Fruit fly (Drosophila melanogaster) whole organism, embryonic: ENCODE measurements around the gene CG18749.

Source experiments
- Abd-B ChIP-seq: fragments of 200-800 bp; sonication (Bioruptor generic); optimal IDR thresholded peaks from 2 replicates; lab custom pipeline; 2018; ENCODE audit warnings: missing biosample characterization, mild to moderate bottlenecking, missing genetic modification characterization, moderate library complexity
- Atf6 ChIP-seq: fragments of 200-800 bp; sonication (Bioruptor generic); IDR thresholded peaks from 2 replicates; pipeline ENCODE4 v1.3.6; 2022; ENCODE audit warnings: missing biosample characterization, missing genetic modification characterization
- BEAF-32 ChIP-seq: fragments of 200-800 bp; sonication (Bioruptor generic); optimal IDR thresholded peaks from 3 replicates; lab custom pipeline; 2017; ENCODE audit warnings: missing biosample characterization, missing genetic modification characterization, mild to moderate bottlenecking, moderate library complexity, missing genetic modification reagents
- Bgb ChIP-seq: fragments of 200-800 bp; sonication (Bioruptor generic); IDR thresholded peaks from 2 replicates; pipeline ENCODE4 v1.3.6; 2022; ENCODE audit warnings: missing biosample characterization, missing genetic modification characterization; ENCODE audit not compliant: partially characterized antibody
- CG10147 ChIP-seq: fragments of 200-800 bp; sonication (Bioruptor generic); optimal IDR thresholded peaks from 2 replicates; lab custom pipeline; 2019; ENCODE audit warnings: missing biosample characterization, mild to moderate bottlenecking, missing genetic modification characterization, moderate library complexity
- CG10321 ChIP-seq: fragments of 200-800 bp; sonication (Bioruptor generic); IDR thresholded peaks from 2 replicates; pipeline ENCODE4 v1.3.6; 2022; ENCODE audit warnings: missing biosample characterization, missing genetic modification characterization
- CG12659 ChIP-seq: fragments of 200-800 bp; sonication (Bioruptor generic); optimal IDR thresholded peaks from 3 replicates; lab custom pipeline; 2017; ENCODE audit warnings: mild to moderate bottlenecking, missing biosample characterization, missing genetic modification reagents, missing genetic modification characterization
- CG13287 ChIP-seq: fragments of 200-800 bp; sonication (Bioruptor generic); IDR thresholded peaks from 2 replicates; pipeline ENCODE4 v1.3.6; 2022; ENCODE audit warnings: missing biosample characterization, missing genetic modification characterization; ENCODE audit not compliant: partially characterized antibody
- CG13624 ChIP-seq: fragments of 200-800 bp; sonication (Bioruptor generic); optimal IDR thresholded peaks from 2 replicates; lab custom pipeline; 2016; ENCODE audit warnings: missing biosample characterization, missing genetic modification characterization
- CG13894 ChIP-seq: fragments of 200-800 bp; sonication (Bioruptor generic); optimal IDR thresholded peaks from 3 replicates; lab custom pipeline; 2018; ENCODE audit warnings: missing biosample characterization, mild to moderate bottlenecking, missing genetic modification characterization, moderate library complexity
- CG15514 ChIP-seq: fragments of 200-800 bp; sonication (Bioruptor generic); optimal IDR thresholded peaks from 3 replicates; lab custom pipeline; 2017; ENCODE audit warnings: missing biosample characterization, missing genetic modification characterization, mild to moderate bottlenecking, moderate library complexity, missing genetic modification reagents
- CG1602 ChIP-seq: fragments of 200-800 bp; sonication (Bioruptor generic); optimal IDR thresholded peaks from 3 replicates; lab custom pipeline; 2016; ENCODE audit warnings: missing biosample characterization, missing genetic modification characterization
- CG16813 ChIP-seq: fragments of 200-800 bp; sonication (Bioruptor generic); IDR thresholded peaks from 3 replicates; pipeline ENCODE4 v1.3.6; 2022; ENCODE audit warnings: missing biosample characterization, missing genetic modification characterization; ENCODE audit not compliant: partially characterized antibody
- CG18011 ChIP-seq: fragments of 200-800 bp; sonication (Bioruptor generic); optimal IDR thresholded peaks from 2 replicates; lab custom pipeline; 2017; ENCODE audit warnings: missing biosample characterization, missing genetic modification characterization, mild to moderate bottlenecking, moderate library complexity, missing genotype
- CG2202 ChIP-seq: fragments of 200-800 bp; sonication (Bioruptor generic); optimal IDR thresholded peaks from 2 replicates; lab custom pipeline; 2018; ENCODE audit warnings: missing biosample characterization, mild to moderate bottlenecking, missing genetic modification characterization
- CG31441 ChIP-seq: fragments of 200-800 bp; sonication (Bioruptor generic); IDR thresholded peaks from 2 replicates; pipeline ENCODE4 v1.3.6; 2022; ENCODE audit warnings: missing biosample characterization, missing genetic modification characterization
- CG4617 ChIP-seq: fragments of 200-800 bp; sonication (Bioruptor generic); optimal IDR thresholded peaks from 3 replicates; lab custom pipeline; 2016; ENCODE audit warnings: missing biosample characterization, missing genetic modification characterization, borderline replicate concordance
- CG6689 ChIP-seq: fragments of 200-800 bp; sonication (Bioruptor generic); IDR thresholded peaks from 2 replicates; pipeline ENCODE4 v1.3.6; 2022; ENCODE audit warnings: missing biosample characterization, missing genetic modification characterization
- CG8290 ChIP-seq, 3 experiments: fragments of 200-800 bp; sonication (Bioruptor generic); optimal IDR thresholded peaks; 2 replicates each; lab custom pipeline; 2016 to 2019; ENCODE audit warnings: missing biosample characterization in 3 of 3, missing genetic modification characterization in 3 of 3, mild to moderate bottlenecking in 2 of 3, moderate library complexity in 1 of 3
- CG9797 ChIP-seq: fragments of 200-800 bp; sonication (Bioruptor generic); optimal IDR thresholded peaks from 3 replicates; lab custom pipeline; 2018; ENCODE audit warnings: missing biosample characterization, mild to moderate bottlenecking, missing genetic modification characterization
- Ets97D ChIP-seq: fragments of 200-800 bp; sonication (Bioruptor generic); optimal IDR thresholded peaks from 3 replicates; lab custom pipeline; 2016; ENCODE audit warnings: missing biosample characterization, missing genetic modification characterization
- HLH54F ChIP-seq: fragments of 200-800 bp; sonication (Bioruptor generic); optimal IDR thresholded peaks from 3 replicates; lab custom pipeline; 2016; ENCODE audit warnings: missing biosample characterization, missing genetic modification characterization
- MBD-R2 ChIP-seq: fragments of 200-800 bp; sonication (Bioruptor generic); IDR thresholded peaks from 2 replicates; pipeline ENCODE4 v1.3.6; 2022; ENCODE audit warnings: missing biosample characterization, missing genetic modification characterization
- MESR4 ChIP-seq: fragments of 200-800 bp; sonication (Bioruptor generic); optimal IDR thresholded peaks from 2 replicates; lab custom pipeline; 2018; ENCODE audit warnings: missing biosample characterization, mild to moderate bottlenecking, missing genetic modification characterization, moderate library complexity
- Med ChIP-seq: fragments of 200-800 bp; sonication (Bioruptor generic); peaks from one replicate; lab custom pipeline; 2016; ENCODE audit warnings: missing biosample characterization, missing genetic modification characterization, mild to moderate bottlenecking, inconsistent platforms, moderate library complexity
- PHDP ChIP-seq: fragments of 200-800 bp; sonication (Bioruptor generic); optimal IDR thresholded peaks from 3 replicates; lab custom pipeline; 2018; ENCODE audit warnings: missing biosample characterization, mild to moderate bottlenecking, missing genetic modification characterization, moderate library complexity
- Scr ChIP-seq: fragments of 200-800 bp; sonication (Bioruptor generic); IDR thresholded peaks from 2 replicates; pipeline ENCODE4 v1.3.6; 2022; ENCODE audit warnings: missing biosample characterization, missing genetic modification characterization; ENCODE audit not compliant: partially characterized antibody
- Sin3A ChIP-seq: fragments of >200 bp; optimal IDR thresholded peaks from 2 replicates; lab custom pipeline; 2018
- ab ChIP-seq: fragments of 200-800 bp; sonication (Bioruptor generic); optimal IDR thresholded peaks from 2 replicates; lab custom pipeline; 2016; ENCODE audit warnings: missing biosample characterization, missing genetic modification characterization
- cad ChIP-seq: fragments of >200 bp; optimal IDR thresholded peaks from 2 replicates; lab custom pipeline; 2017; ENCODE audit warnings: missing biosample characterization, missing genetic modification characterization
- cg ChIP-seq: fragments of 200-800 bp; sonication (Bioruptor generic); optimal IDR thresholded peaks from 3 replicates; lab custom pipeline; 2019; ENCODE audit warnings: missing biosample characterization, mild to moderate bottlenecking, missing genetic modification characterization, moderate library complexity
- crp ChIP-seq, 2 experiments: fragments of 200-800 bp; sonication (Bioruptor generic); optimal IDR thresholded peaks; 2 replicates in 1 of 2; 3 replicates in 1 of 2; lab custom pipeline; 2017; ENCODE audit warnings: missing biosample characterization in 2 of 2, missing genetic modification characterization in 2 of 2, mild to moderate bottlenecking in 1 of 2, moderate library complexity in 1 of 2
- disco-r ChIP-seq: fragments of 200-800 bp; sonication (Bioruptor generic); optimal IDR thresholded peaks from 2 replicates; lab custom pipeline; 2016; ENCODE audit warnings: missing biosample characterization, missing genetic modification characterization
- fu2 ChIP-seq: fragments of 200-800 bp; sonication (Bioruptor generic); optimal IDR thresholded peaks from 2 replicates; lab custom pipeline; 2016; ENCODE audit warnings: missing biosample characterization, missing genetic modification characterization
- gfzf ChIP-seq: fragments of 200-800 bp; sonication (Bioruptor generic); optimal IDR thresholded peaks from 2 replicates; lab custom pipeline; 2016; ENCODE audit warnings: missing biosample characterization, mild to moderate bottlenecking, missing genetic modification characterization, moderate library complexity
- lilli ChIP-seq: fragments of 200-800 bp; sonication (Bioruptor generic); optimal IDR thresholded peaks from 3 replicates; lab custom pipeline; 2016; ENCODE audit warnings: missing biosample characterization, missing genetic modification characterization
- nerfin-2 ChIP-seq: fragments of 200-800 bp; sonication (Bioruptor generic); IDR thresholded peaks from 2 replicates; pipeline ENCODE4 v1.3.6; 2022; ENCODE audit warnings: missing biosample characterization, missing genetic modification characterization; ENCODE audit not compliant: partially characterized antibody
- rib ChIP-seq: fragments of 200-800 bp; sonication (Bioruptor generic); IDR thresholded peaks from 2 replicates; pipeline ENCODE4 v1.3.6; 2022; ENCODE audit warnings: missing biosample characterization, missing genetic modification characterization
- schlank ChIP-seq: fragments of 200-800 bp; sonication (Bioruptor generic); optimal IDR thresholded peaks from 2 replicates; lab custom pipeline; 2018; ENCODE audit warnings: missing biosample characterization, mild to moderate bottlenecking, missing genetic modification characterization
- sr ChIP-seq: fragments of 200-800 bp; sonication (Bioruptor generic); IDR thresholded peaks from 3 replicates; pipeline ENCODE4 v1.3.6; 2022; ENCODE audit warnings: missing biosample characterization, missing genetic modification characterization
- stwl ChIP-seq: fragments of 200-800 bp; sonication (Bioruptor generic); optimal IDR thresholded peaks from 3 replicates; lab custom pipeline; 2018; ENCODE audit warnings: missing biosample characterization, mild to moderate bottlenecking, missing genetic modification characterization, moderate library complexity
- tll ChIP-seq, 2 experiments: fragments of 200-800 bp in 1 of 2; fragments of >200 bp in 1 of 2; sonication (Bioruptor generic) in 1 of 2; optimal IDR thresholded peaks; 2 replicates each; lab custom pipeline; 2017 to 2019; ENCODE audit warnings: missing biosample characterization in 2 of 2, missing genetic modification characterization in 2 of 2, mild to moderate bottlenecking in 1 of 2, moderate library complexity in 1 of 2
- zen2 ChIP-seq: fragments of 200-800 bp; sonication (Bioruptor generic); IDR thresholded peaks from 3 replicates; pipeline ENCODE4 v1.3.6; 2022; ENCODE audit warnings: missing biosample characterization, missing genetic modification characterization; ENCODE audit not compliant: partially characterized antibody

Gene CG18749

dm6 chr3R:8240302-8240682 is 3.6 kb upstream of the CG18749 start, which contains the start of gene Ada2b (continued):
- TF ChIP-seq MBD-R2 (GFP tag; lab: Robert Waterston, UW), result peak; percentile 48; the same call in 1 of the 2 replicates
- peak; percentile 97 for TF ChIP-seq MESR4 (GFP tag; lab: Kevin White, UChicago)
- peak; percentile 86 for TF ChIP-seq CG9797
- peak; percentile 68 for TF ChIP-seq gfzf (GFP tag; lab: Kevin White, UChicago)
- peak; percentile 35 for TF ChIP-seq Sin3A
- no peak for TF ChIP-seq zen2 (GFP tag; lab: Robert Waterston, UW)
- TF ChIP-seq sr, result no peak
- TF ChIP-seq schlank (tag; lab: Kevin White, UChicago), result no peak
- peak; percentile 7 for TF ChIP-seq Ets97D (GFP tag; lab: Kevin White, UChicago)
- TF ChIP-seq Med (GFP tag; lab: Kevin White, UChicago), result peak; percentile 66
- peak; percentile 58 for TF ChIP-seq BEAF-32 (GFP tag; lab: Kevin White, UChicago)
- TF ChIP-seq CG13287 (GFP tag; lab: Robert Waterston, UW), result peak; percentile 35; the same call in 1 of the 2 replicates
- TF ChIP-seq crp (GFP tag; optimal IDR thresholded peaks at IDR 0.05; lab: Kevin White, UChicago), result peak in 1 of 2 experiments; percentile 47
- TF ChIP-seq CG12659 (GFP tag; lab: Kevin White, UChicago), result no peak
- TF ChIP-seq CG16813 (GFP tag; lab: Robert Waterston, UW), result peak; percentile 41; the same call in 1 of the 3 replicates
- peak; percentile 99 for TF ChIP-seq CG15514
- peak; percentile 47 for TF ChIP-seq Bgb
- no peak for TF ChIP-seq CG8290 (GFP tag; optimal IDR thresholded peaks at IDR 0.05; lab: Kevin White, UChicago)
- TF ChIP-seq CG8290 (tag; optimal IDR thresholded peaks at IDR 0.05; lab: Kevin White, UChicago), result peak in 1 of 2 experiments; percentile 23
- TF ChIP-seq tll (GFP tag; optimal IDR thresholded peaks at IDR 0.05; lab: Kevin White, UChicago), result peak in 1 of 2 experiments; percentile 50
- TF ChIP-seq CG31441, result 0 out of 2 replicates have a peak, but pooled peaks have one; percentile 4
- no peak for TF ChIP-seq HLH54F
- TF ChIP-seq stwl (tag; lab: Kevin White, UChicago), result peak; percentile 57
- peak; percentile 45 for TF ChIP-seq Scr (GFP tag; lab: Robert Waterston, UW)
- TF ChIP-seq rib (GFP tag; lab: Robert Waterston, UW), result peak; percentile 32; the same call in 1 of the 2 replicates
- 0 out of 2 replicates have a peak, but pooled peaks have one; percentile 6 for TF ChIP-seq Atf6 (GFP tag; lab: Robert Waterston, UW)
- TF ChIP-seq nerfin-2, result peak; percentile 31; the same call in 1 of the 2 replicates

- TF ChIP-seq ab, result no peak
- TF ChIP-seq fu2 (GFP tag; lab: Kevin White, UChicago), result no peak
- TF ChIP-seq CG13624 (GFP tag; lab: Kevin White, UChicago), result no peak
- no peak for TF ChIP-seq CG10147 (GFP tag; lab: Kevin White, UChicago)
- TF ChIP-seq CG1602 (GFP tag; lab: Kevin White, UChicago), result no peak
- TF ChIP-seq disco-r (GFP tag; lab: Kevin White, UChicago), result no peak
- no peak for TF ChIP-seq CG2202 (tag; lab: Kevin White, UChicago)
- TF ChIP-seq CG10321 (GFP tag; lab: Robert Waterston, UW), result no peak
- TF ChIP-seq CG13894, result no peak
- TF ChIP-seq cad (GFP tag; lab: Kevin White, UChicago), result no peak
- no peak for TF ChIP-seq Abd-B (GFP tag; lab: Kevin White, UChicago)
- TF ChIP-seq PHDP (tag; lab: Kevin White, UChicago), result no peak
- no peak for TF ChIP-seq CG4617 (GFP tag; lab: Kevin White, UChicago)
- no peak for TF ChIP-seq lilli (GFP tag; lab: Kevin White, UChicago)
- no peak for TF ChIP-seq cg (GFP tag; lab: Kevin White, UChicago)
- TF ChIP-seq CG18011, result no peak
- no peak for TF ChIP-seq CG6689 (GFP tag; lab: Robert Waterston, UW)
Observed at dm6 chr3R:8248138-8248537, 4.3 kb downstream of the CG18749 start, which contains the start of gene CG15864. CG15864 (plus strand) TSS chr3R:8248438.
